Fruit fly (Drosophila melanogaster) whole organism, embryonic: Measurements from ENCODE around the gene CG13373.

Experiments used
- B-H2 ChIP-seq: fragments of 200-800 bp; sonication (Bioruptor generic); optimal IDR thresholded peaks from 2 replicates; lab custom pipeline; 2018; ENCODE audit warnings: missing biosample characterization, mild to moderate bottlenecking, missing genetic modification characterization
- CG10321 ChIP-seq: fragments of 200-800 bp; sonication (Bioruptor generic); IDR thresholded peaks from 2 replicates; pipeline ENCODE4 v1.3.6; 2022; ENCODE audit warnings: missing biosample characterization, missing genetic modification characterization
- CG10979 ChIP-seq: fragments of 200-800 bp; sonication (Bioruptor generic); optimal IDR thresholded peaks from 2 replicates; lab custom pipeline; 2018; ENCODE audit warnings: missing biosample characterization, mild to moderate bottlenecking, missing genetic modification characterization, moderate library complexity
- CG11247 ChIP-seq: fragments of 200-800 bp; sonication (Bioruptor generic); IDR thresholded peaks from 2 replicates; pipeline ENCODE4 v1.3.6; 2022; ENCODE audit warnings: missing biosample characterization, missing genetic modification characterization
- CG11456 ChIP-seq: fragments of 200-800 bp; sonication (Bioruptor generic); IDR thresholded peaks from 3 replicates; pipeline ENCODE4 v1.3.6; 2022; ENCODE audit warnings: missing biosample characterization, missing genetic modification characterization
- CG11695 ChIP-seq: fragments of 200-800 bp; sonication (Bioruptor generic); IDR thresholded peaks from 3 replicates; pipeline ENCODE4 v1.3.6; 2022; ENCODE audit warnings: missing biosample characterization, missing genetic modification characterization
- CG11723 ChIP-seq: fragments of 200-800 bp; sonication (Bioruptor generic); optimal IDR thresholded peaks from 2 replicates; lab custom pipeline; 2017; ENCODE audit warnings: missing biosample characterization, mild to moderate bottlenecking, missing genetic modification characterization
- CG12236 ChIP-seq: fragments of 200-800 bp; sonication (Bioruptor generic); optimal IDR thresholded peaks from 2 replicates; lab custom pipeline; 2016; ENCODE audit warnings: missing biosample characterization, missing genetic modification characterization
- CG14667 ChIP-seq: fragments of 200-800 bp; sonication (Bioruptor generic); IDR thresholded peaks from 2 replicates; pipeline ENCODE4 v1.3.6; 2022; ENCODE audit warnings: missing biosample characterization, missing genetic modification characterization
- CG14710 ChIP-seq: fragments of 200-800 bp; sonication (Bioruptor generic); optimal IDR thresholded peaks from 3 replicates; lab custom pipeline; 2019; ENCODE audit warnings: missing biosample characterization, mild to moderate bottlenecking, missing genetic modification characterization, moderate library complexity
- CG15011 ChIP-seq: fragments of 200-800 bp; sonication (Bioruptor generic); optimal IDR thresholded peaks from 3 replicates; lab custom pipeline; 2018; ENCODE audit warnings: missing biosample characterization, mild to moderate bottlenecking, missing genetic modification characterization
- CG15479 ChIP-seq: fragments of 200-800 bp; sonication (Bioruptor generic); optimal IDR thresholded peaks from 3 replicates; lab custom pipeline; 2019; ENCODE audit warnings: missing biosample characterization, mild to moderate bottlenecking, missing genetic modification characterization, moderate library complexity
- CG15696 ChIP-seq: fragments of 200-800 bp; sonication (Bioruptor generic); optimal IDR thresholded peaks from 2 replicates; lab custom pipeline; 2019; ENCODE audit warnings: missing biosample characterization, mild to moderate bottlenecking, missing genetic modification characterization, moderate library complexity
- CG16779 ChIP-seq: fragments of 200-800 bp; sonication (Bioruptor generic); IDR thresholded peaks from 2 replicates; pipeline ENCODE4 v1.3.6; 2022; ENCODE audit warnings: missing biosample characterization, missing genetic modification characterization
- CG17361 ChIP-seq: fragments of 200-800 bp; sonication (Bioruptor generic); IDR thresholded peaks from 3 replicates; pipeline ENCODE4 v1.3.6; 2022; ENCODE audit warnings: missing biosample characterization, missing genetic modification characterization
- CG17912 ChIP-seq: fragments of 200-800 bp; sonication (Bioruptor generic); optimal IDR thresholded peaks from 2 replicates; lab custom pipeline; 2018; ENCODE audit warnings: missing biosample characterization, mild to moderate bottlenecking, missing genetic modification characterization
- CG1832 ChIP-seq: fragments of 200-800 bp; sonication (Bioruptor generic); optimal IDR thresholded peaks from 2 replicates; lab custom pipeline; 2017; ENCODE audit warnings: missing biosample characterization, mild to moderate bottlenecking, missing genetic modification characterization, inconsistent platforms
- CG18619 ChIP-seq: fragments of 200-800 bp; sonication (Bioruptor generic); optimal IDR thresholded peaks from 3 replicates; lab custom pipeline; 2017; ENCODE audit warnings: missing biosample characterization, mild to moderate bottlenecking, missing genetic modification characterization
- CG4328 ChIP-seq: fragments of 200-800 bp; sonication (Bioruptor generic); optimal IDR thresholded peaks from 3 replicates; lab custom pipeline; 2017; ENCODE audit warnings: missing biosample characterization, missing genetic modification reagents, missing genetic modification characterization
- CG5953 ChIP-seq: fragments of 200-800 bp; sonication (Bioruptor generic); IDR thresholded peaks from 2 replicates; pipeline ENCODE4 v1.3.6; 2022; ENCODE audit warnings: missing biosample characterization, missing genetic modification characterization
- CG6654 ChIP-seq: fragments of 200-800 bp; sonication (Bioruptor generic); optimal IDR thresholded peaks from 2 replicates; lab custom pipeline; 2017; ENCODE audit warnings: missing biosample characterization, mild to moderate bottlenecking, missing genetic modification characterization
- CG8388 ChIP-seq: fragments of 200-800 bp; sonication (Bioruptor generic); optimal IDR thresholded peaks from 2 replicates; lab custom pipeline; 2019; ENCODE audit warnings: missing biosample characterization, mild to moderate bottlenecking, missing genetic modification characterization, moderate library complexity
- CG8924 ChIP-seq: fragments of 200-800 bp; optimal IDR thresholded peaks from 3 replicates; lab custom pipeline; 2019; ENCODE audit warnings: missing biosample characterization, mild to moderate bottlenecking, missing genetic modification characterization, moderate library complexity
- CG9817 ChIP-seq: fragments of 200-800 bp; sonication (Bioruptor generic); optimal IDR thresholded peaks from 2 replicates; lab custom pipeline; 2018; ENCODE audit warnings: missing biosample characterization, mild to moderate bottlenecking, missing genetic modification characterization, moderate library complexity
- Fer2 ChIP-seq: fragments of 200-800 bp; sonication (Bioruptor generic); optimal IDR thresholded peaks from 2 replicates; lab custom pipeline; 2018; ENCODE audit warnings: missing biosample characterization, mild to moderate bottlenecking, missing genetic modification characterization, moderate library complexity
- HLH4C ChIP-seq: fragments of 200-800 bp; sonication (Bioruptor generic); IDR thresholded peaks from 3 replicates; pipeline ENCODE4 v1.3.6; 2022; ENCODE audit warnings: missing biosample characterization, missing genetic modification characterization; ENCODE audit not compliant: partially characterized antibody
- HLH54F ChIP-seq: fragments of 200-800 bp; sonication (Bioruptor generic); optimal IDR thresholded peaks from 3 replicates; lab custom pipeline; 2016; ENCODE audit warnings: missing biosample characterization, missing genetic modification characterization
- NC2β ChIP-seq: fragments of 200-800 bp; sonication (Bioruptor generic); optimal IDR thresholded peaks from 2 replicates; lab custom pipeline; 2016; ENCODE audit warnings: missing biosample characterization, missing genetic modification characterization
- NK7.1 ChIP-seq: fragments of 200-800 bp; sonication (Bioruptor generic); optimal IDR thresholded peaks from 3 replicates; lab custom pipeline; 2016; ENCODE audit warnings: missing biosample characterization, missing genetic modification characterization
- NfI ChIP-seq: fragments of 200-800 bp; sonication (Bioruptor generic); optimal IDR thresholded peaks from 3 replicates; lab custom pipeline; 2018; ENCODE audit warnings: missing biosample characterization, mild to moderate bottlenecking, missing genetic modification characterization, moderate library complexity
- ac ChIP-seq: fragments of 200-800 bp; sonication (Bioruptor generic); optimal IDR thresholded peaks from 3 replicates; lab custom pipeline; 2017; ENCODE audit warnings: missing biosample characterization, mild to moderate bottlenecking, missing genetic modification characterization
- aop ChIP-seq: fragments of 200-800 bp; sonication (Bioruptor generic); IDR thresholded peaks from 2 replicates; pipeline ENCODE4 v1.3.6; 2022; ENCODE audit warnings: missing biosample characterization, missing genetic modification characterization
- az2 ChIP-seq: fragments of 200-800 bp; sonication (Bioruptor generic); optimal IDR thresholded peaks from 3 replicates; lab custom pipeline; 2016; ENCODE audit warnings: missing biosample characterization, missing genetic modification characterization
- chinmo ChIP-seq: fragments of 200-800 bp; sonication (Bioruptor generic); IDR thresholded peaks from 4 replicates; pipeline ENCODE4 v1.3.6; 2022; ENCODE audit warnings: missing biosample characterization, missing genetic modification characterization; ENCODE audit not compliant: partially characterized antibody
- corto ChIP-seq: fragments of 200-800 bp; sonication (Bioruptor generic); optimal IDR thresholded peaks from 2 replicates; lab custom pipeline; 2016; ENCODE audit warnings: missing biosample characterization, mild to moderate bottlenecking, missing genetic modification characterization, moderate library complexity
- kah ChIP-seq: fragments of 200-800 bp; sonication (Bioruptor generic); optimal IDR thresholded peaks from 2 replicates; lab custom pipeline; 2018; ENCODE audit warnings: missing biosample characterization, mild to moderate bottlenecking, missing genetic modification characterization
- klu ChIP-seq: fragments of 200-800 bp; sonication (Bioruptor generic); IDR thresholded peaks from 2 replicates; pipeline ENCODE4 v1.3.6; 2022; ENCODE audit warnings: missing biosample characterization, missing genetic modification characterization
- nom ChIP-seq: fragments of 200-800 bp; sonication (Bioruptor generic); optimal IDR thresholded peaks from 2 replicates; lab custom pipeline; 2017; ENCODE audit warnings: missing biosample characterization, missing genetic modification characterization, mild to moderate bottlenecking, moderate library complexity, missing genetic modification reagents
- oc ChIP-seq: fragments of 200-800 bp; sonication (Bioruptor generic); optimal IDR thresholded peaks from 2 replicates; lab custom pipeline; 2018; ENCODE audit warnings: missing biosample characterization, mild to moderate bottlenecking, missing genetic modification characterization, moderate library complexity
- otp ChIP-seq: fragments of 200-800 bp; sonication (Bioruptor generic); IDR thresholded peaks from 3 replicates; pipeline ENCODE4, ENCODE4 v1.3.6; 2022; ENCODE audit warnings: missing biosample characterization, missing genetic modification characterization
- pfk ChIP-seq: fragments of 200-800 bp; sonication (Bioruptor generic); optimal IDR thresholded peaks from 2 replicates; lab custom pipeline; 2018; ENCODE audit warnings: missing biosample characterization, mild to moderate bottlenecking, missing genetic modification characterization, moderate library complexity
- sisA ChIP-seq: fragments of 200-800 bp; sonication (Bioruptor generic); IDR thresholded peaks from 2 replicates; pipeline ENCODE4 v1.3.6; 2022; ENCODE audit warnings: missing biosample characterization, missing genetic modification characterization
- tll ChIP-seq, 2 experiments: fragments of 200-800 bp in 1 of 2; fragments of >200 bp in 1 of 2; sonication (Bioruptor generic) in 1 of 2; optimal IDR thresholded peaks; 2 replicates each; lab custom pipeline; 2017 to 2019; ENCODE audit warnings: missing biosample characterization in 2 of 2, missing genetic modification characterization in 2 of 2, mild to moderate bottlenecking in 1 of 2, moderate library complexity in 1 of 2
- toy ChIP-seq: fragments of 200-800 bp; sonication (Bioruptor generic); IDR thresholded peaks from 2 replicates; pipeline ENCODE4 v1.3.6; 2022; ENCODE audit warnings: missing biosample characterization, missing genetic modification characterization
- trh ChIP-seq: fragments of 200-800 bp; sonication (Bioruptor generic); optimal IDR thresholded peaks from 2 replicates; lab custom pipeline; 2016; ENCODE audit warnings: missing biosample characterization, missing genetic modification characterization
- tup ChIP-seq: fragments of 200-800 bp; sonication (Bioruptor generic); optimal IDR thresholded peaks from 2 replicates; lab custom pipeline; 2016; ENCODE audit warnings: missing biosample characterization, mild to moderate bottlenecking, missing genetic modification characterization, moderate library complexity
- vfl ChIP-seq: fragments of 200-800 bp; sonication (Bioruptor generic); optimal IDR thresholded peaks from 2 replicates; lab custom pipeline; 2016; ENCODE audit warnings: missing biosample characterization, missing genetic modification characterization
- wek ChIP-seq: fragments of 200-800 bp; sonication (Bioruptor generic); optimal IDR thresholded peaks from 3 replicates; lab custom pipeline; 2018; ENCODE audit warnings: missing biosample characterization, mild to moderate bottlenecking, missing genetic modification characterization, moderate library complexity
- zfh1 ChIP-seq: fragments of 200-800 bp; sonication (Bioruptor generic); IDR thresholded peaks from 3 replicates; pipeline ENCODE4 v1.3.6; 2022; ENCODE audit warnings: missing biosample characterization, missing genetic modification characterization

The CG13373 gene

dm6 chrX:522357-523043, 45.7 kb downstream of the CG13373 start (continued):
- TF ChIP-seq chinmo (peak; percentile 86; the same call in 3 of the 4 replicates), aop (GFP tag; lab: Robert Waterston, UW) (peak; percentile 76; the same call in 1 of the 2 replicates), trh (GFP tag; lab: Kevin White, UChicago) (peak; percentile 60), tll (GFP tag; optimal IDR thresholded peaks at IDR 0.05; lab: Kevin White, UChicago) (no peak), CG17361 (no peak), CG15479 (GFP tag; lab: Kevin White, UChicago) (peak; percentile 89), CG5953 (GFP tag; lab: Robert Waterston, UW) (peak; percentile 75), CG16779 (GFP tag; lab: Robert Waterston, UW) (peak; percentile 93), klu (GFP tag; lab: Robert Waterston, UW) (peak; percentile 57; the same call in 1 of the 2 replicates), tup (GFP tag; lab: Kevin White, UChicago) (peak; percentile 60), CG1832 (GFP tag; lab: Kevin White, UChicago) (peak; percentile 57), NfI (GFP tag; lab: Kevin White, UChicago) (peak; percentile 88), CG18619 (GFP tag; lab: Kevin White, UChicago) (peak; percentile 84), kah (GFP tag; lab: Kevin White, UChicago) (peak; percentile 53), az2 (GFP tag; lab: Kevin White, UChicago) (peak; percentile 79), CG12236 (GFP tag; lab: Kevin White, UChicago) (peak; percentile 33), HLH54F (GFP tag; lab: Kevin White, UChicago) (peak; percentile 93), NC2β (GFP tag; lab: Kevin White, UChicago) (peak; percentile 84), CG9817 (tag; lab: Kevin White, UChicago) (peak; percentile 87), CG11247 (peak; percentile 89), pfk (GFP tag; lab: Kevin White, UChicago) (peak; percentile 61), toy (peak; percentile 68), otp (GFP tag; lab: Robert Waterston, UW) (peak; percentile 80; the same call in 2 of the 3 replicates), CG15011 (GFP tag; lab: Kevin White, UChicago) (peak; percentile 37), CG11695 (peak; percentile 42; the same call in 1 of the 3 replicates), B-H2 (peak; percentile 95), vfl (GFP tag; lab: Kevin White, UChicago) (peak; percentile 88), zfh1 (peak; percentile 90), CG11723 (peak; percentile 84), CG17912 (peak; percentile 74), CG11456 (GFP tag; lab: Robert Waterston, UW) (peak; percentile 97), ac (GFP tag; lab: Kevin White, UChicago) (no peak), CG8388 (peak; percentile 41), nom (peak; percentile 46), CG6654 (GFP tag; lab: Kevin White, UChicago) (peak; percentile 8), sisA (GFP tag; lab: Robert Waterston, UW) (peak; percentile 85), CG4328 (GFP tag; lab: Kevin White, UChicago) (peak; percentile 81), NK7.1 (GFP tag; lab: Kevin White, UChicago) (peak; percentile 47), CG14667 (GFP tag; lab: Robert Waterston, UW) (peak; percentile 78), corto (peak; percentile 37), CG14710 (tag; lab: Kevin White, UChicago) (no peak), CG15696 (tag; lab: Kevin White, UChicago) (peak; percentile 68), CG8924 (tag; lab: Kevin White, UChicago) (peak; percentile 78), Fer2 (tag; lab: Kevin White, UChicago) (peak; percentile 72), CG10979 (tag; lab: Kevin White, UChicago) (peak; percentile 46), HLH4C (GFP tag; lab: Robert Waterston, UW) (no peak), CG10321 (GFP tag; lab: Robert Waterston, UW) (no peak), oc (tag; lab: Kevin White, UChicago) (peak; percentile 69), wek (peak; percentile 67)
